Worm (Caenorhabditis elegans) whole organism, L4/young adult: ENCODE measurements around the gene pitr-4.

Experiments
- W03F9.2 ChIP-seq: fragments of 150-350 bp; optimal IDR thresholded peaks from 2 replicates; lab custom pipeline; 2014; ENCODE audit warnings: missing biosample characterization, missing genetic modification characterization
- dao-5 ChIP-seq: sonication (generic microtip); optimal IDR thresholded peaks from 2 replicates; lab custom pipeline; 2016; ENCODE audit warnings: missing genotype, missing genetic modification characterization, moderate library complexity, missing compliant biosample characterization
- him-1 ChIP-seq: sonication (generic microtip); optimal IDR thresholded peaks from 2 replicates; lab custom pipeline; 2016; ENCODE audit warnings: missing genotype, missing genetic modification reagents, missing genetic modification characterization, missing compliant biosample characterization

Gene pitr-4

DNA sequence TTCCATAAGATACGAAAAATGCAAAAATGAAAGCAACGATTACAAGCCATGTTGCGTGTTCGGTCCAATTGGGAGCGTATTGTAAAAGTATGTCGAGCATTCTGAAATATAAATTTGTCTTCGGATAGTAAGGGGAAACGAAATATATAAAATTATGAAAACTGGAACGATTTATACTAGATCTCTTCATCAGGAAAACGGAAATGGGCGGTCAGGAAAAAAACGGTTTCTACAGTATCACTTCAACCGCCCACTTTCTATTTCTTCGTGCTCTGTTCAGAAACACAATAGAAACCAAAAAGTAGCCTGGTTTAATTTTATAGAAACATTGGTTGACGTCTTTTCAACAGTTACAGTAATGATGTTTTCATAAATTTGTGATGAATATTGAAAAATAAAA lies at the start of gene pitr-4:
Gene pitr-4 (minus strand): TSS at position 101 of the 400 bp plus-strand sequence.
- TF ChIP-seq him-1 (no peak), W03F9.2 (tag; lab: Kevin White, UChicago) (no peak), dao-5 (no peak)

- TF ChIP-seq W03F9.2 (tag; lab: Kevin White, UChicago) = no peak
- no peak for TF ChIP-seq dao-5
- TF ChIP-seq him-1 = no peak
Measured at ce11 chrV:9711174-9711573, 49.8 kb upstream of the pitr-4 start.

DNA sequence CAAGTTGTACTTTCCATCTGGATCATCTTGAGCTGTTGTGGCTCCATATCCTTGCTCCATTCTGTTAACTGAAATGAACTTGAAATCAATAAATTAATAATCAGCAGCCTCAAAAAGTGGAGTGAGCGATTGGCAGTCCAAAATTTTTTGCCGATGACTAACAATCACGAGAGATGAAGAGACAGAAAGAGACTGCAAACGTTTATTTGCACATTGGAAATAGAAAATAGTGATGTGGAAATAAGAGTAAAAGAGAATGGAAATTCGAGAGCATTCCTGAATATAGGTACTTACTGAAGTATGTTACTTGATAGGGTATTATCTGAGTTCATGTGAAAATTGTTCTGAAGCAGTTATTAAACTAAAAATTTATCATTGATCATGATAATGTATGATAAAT lies 48.3 kb upstream of the pitr-4 start, which contains the start of gene tag-120:
Gene tag-120 (minus strand): TSS at position 68 of the 400 bp plus-strand sequence.
- no peak for TF ChIP-seq dao-5
- no peak for TF ChIP-seq W03F9.2 (tag; lab: Kevin White, UChicago)
- no peak for TF ChIP-seq him-1

DNA sequence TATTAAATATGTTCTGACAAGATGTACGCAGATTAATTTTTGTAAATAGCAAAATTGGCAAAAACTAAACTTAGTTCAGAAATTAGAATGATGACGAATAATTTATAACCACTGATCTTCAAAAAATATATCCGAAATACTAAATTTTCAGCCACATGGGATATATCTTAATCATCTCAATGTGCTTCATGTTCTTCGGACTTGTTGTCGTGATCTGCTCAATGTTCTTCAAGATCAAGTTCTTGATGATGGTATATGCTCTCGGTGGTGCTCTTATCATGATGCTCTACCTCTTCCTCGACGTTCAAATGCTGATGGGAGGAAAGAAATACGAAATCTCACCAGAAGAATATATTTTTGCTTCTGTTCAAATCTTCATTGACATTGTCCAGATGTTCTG lies 45.2 kb upstream of the pitr-4 start:
- no peak for TF ChIP-seq dao-5
- no peak for TF ChIP-seq him-1
- TF ChIP-seq W03F9.2 (tag; lab: Kevin White, UChicago) = no peak

DNA sequence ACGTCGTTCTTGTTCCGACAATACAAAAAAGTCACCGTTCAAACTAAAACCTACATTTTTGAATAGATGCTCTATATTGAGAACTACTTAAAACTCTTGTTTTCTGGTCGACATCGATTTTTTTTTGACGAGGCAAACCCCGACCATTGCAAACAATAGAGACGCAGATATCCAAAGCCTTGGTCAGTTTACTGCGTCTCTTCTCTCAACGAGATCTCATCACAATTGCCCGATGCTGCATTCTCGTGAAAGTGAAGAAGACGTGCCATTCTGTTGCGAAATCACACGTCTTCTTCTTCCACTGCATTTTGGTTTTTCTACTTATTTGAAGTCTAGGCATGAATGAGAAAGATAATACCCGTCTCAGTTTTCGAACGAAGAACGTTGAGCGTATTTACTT lies 43.0 kb upstream of the pitr-4 start:
- TF ChIP-seq him-1 (no peak), W03F9.2 (tag; lab: Kevin White, UChicago) (no peak), dao-5 (no peak)

ce11 chrV:9703549-9703948 lies 42.1 kb upstream of the pitr-4 start:
- TF ChIP-seq him-1 (no peak), dao-5 (no peak), W03F9.2 (tag; lab: Kevin White, UChicago) (no peak)

DNA sequence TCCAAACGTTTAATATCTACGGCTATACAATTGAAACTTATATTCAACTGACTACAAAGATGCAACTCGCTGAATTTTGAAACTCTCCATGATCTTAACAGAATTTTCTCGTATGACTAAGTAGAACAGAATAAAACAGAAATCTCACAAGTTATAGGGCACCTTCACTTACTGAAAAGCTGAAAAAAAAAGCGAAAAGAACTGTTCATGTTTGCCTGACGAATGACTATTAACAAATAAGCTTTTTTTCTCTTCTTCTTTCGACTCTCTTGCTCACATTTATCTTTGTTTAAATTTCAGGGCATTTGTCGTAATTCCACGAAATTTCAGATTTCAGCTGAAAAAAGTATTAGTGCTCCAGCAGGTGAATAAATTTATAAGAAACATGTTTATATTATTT lies 41.3 kb upstream of the pitr-4 start, which contains the start of gene xbx-6:
Gene xbx-6 (plus strand): TSS at position 301 of the 400 bp plus-strand sequence.
- TF ChIP-seq W03F9.2 (tag; lab: Kevin White, UChicago) = no peak
- no peak for TF ChIP-seq dao-5
- no peak for TF ChIP-seq him-1

DNA sequence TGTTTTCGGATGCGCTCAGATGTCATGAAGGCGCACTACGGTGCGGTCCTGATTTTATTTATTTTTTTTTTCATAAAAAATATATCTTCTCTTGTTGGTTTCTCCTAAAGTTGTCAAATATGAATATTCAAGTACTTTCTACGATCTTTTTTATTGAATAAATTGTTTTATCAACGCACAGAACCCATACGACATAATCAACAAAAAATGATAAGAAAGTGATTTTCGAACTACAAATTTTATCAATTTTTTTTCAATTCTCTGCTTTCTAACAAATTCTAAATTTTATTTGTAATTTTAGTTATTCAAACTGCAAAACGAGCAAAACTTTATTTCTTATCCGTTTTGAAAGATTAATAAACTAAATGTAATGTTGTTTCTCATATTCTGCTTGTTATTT lies 40.4 kb upstream of the pitr-4 start:
- TF ChIP-seq W03F9.2 (tag; lab: Kevin White, UChicago) = no peak
- TF ChIP-seq dao-5 = no peak
- no peak for TF ChIP-seq him-1

DNA sequence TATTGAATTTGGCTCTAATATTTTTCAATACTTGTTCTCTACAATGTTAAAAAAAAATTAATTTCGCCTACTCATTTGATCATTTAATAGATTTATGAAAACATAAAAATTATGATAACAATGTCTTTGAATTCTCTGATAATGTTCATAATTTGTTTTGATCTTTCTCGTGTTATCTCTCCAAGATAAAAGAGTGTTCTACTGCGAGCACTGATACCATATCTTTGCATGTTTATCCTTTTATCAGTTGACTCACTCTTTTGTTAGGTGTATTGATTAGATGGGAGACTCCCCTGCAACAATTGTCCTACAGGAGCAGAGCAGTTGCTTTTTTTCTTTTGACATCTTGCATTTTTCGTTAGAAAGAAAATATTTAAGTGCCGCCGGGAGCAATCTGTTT lies 37.8 kb upstream of the pitr-4 start:
- no peak for TF ChIP-seq dao-5
- no peak for TF ChIP-seq him-1
- no peak for TF ChIP-seq W03F9.2 (tag; lab: Kevin White, UChicago)

- TF ChIP-seq dao-5 (no peak), him-1 (no peak), W03F9.2 (tag; lab: Kevin White, UChicago) (no peak)
Measured at ce11 chrV:9696715-9697114, 35.3 kb upstream of the pitr-4 start, which contains the start of gene her-1. Gene her-1 (plus strand): TSS chrV:9697015.

DNA sequence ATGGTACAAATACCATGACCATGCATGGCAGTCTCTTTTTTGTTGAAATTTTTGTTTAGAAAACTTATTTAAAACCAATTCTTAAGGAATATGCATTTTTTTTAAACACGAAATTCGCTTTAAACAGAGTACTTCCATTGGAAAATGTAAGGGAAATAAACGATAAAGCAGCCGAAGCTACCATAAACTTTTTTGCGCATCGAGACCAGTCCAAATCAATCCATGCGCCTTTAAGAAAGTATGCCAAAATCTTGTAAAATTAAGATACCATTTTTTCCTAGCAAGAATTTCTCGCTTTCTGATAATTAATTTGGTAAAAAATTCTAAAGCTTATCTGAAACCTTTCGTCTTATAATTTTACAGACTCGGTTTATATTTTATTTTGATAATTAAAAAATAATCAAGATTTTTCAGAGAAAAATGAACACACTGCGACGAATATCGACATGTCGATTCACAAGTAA lies 31.3 kb upstream of the pitr-4 start, which contains the start of gene ZK287.7:
Gene ZK287.7 (plus strand): TSS at position 414 of the 464 bp plus-strand sequence.
- TF ChIP-seq him-1 (no peak), W03F9.2 (tag; lab: Kevin White, UChicago) (no peak), dao-5 (no peak)

- no peak for TF ChIP-seq W03F9.2 (tag; lab: Kevin White, UChicago)
- no peak for TF ChIP-seq dao-5
- peak; percentile 4 for TF ChIP-seq him-1
Measured at ce11 chrV:9692109-9692581, 30.7 kb upstream of the pitr-4 start, which contains the start of gene ztf-9. Gene ztf-9 (minus strand): TSS chrV:9692159.

DNA sequence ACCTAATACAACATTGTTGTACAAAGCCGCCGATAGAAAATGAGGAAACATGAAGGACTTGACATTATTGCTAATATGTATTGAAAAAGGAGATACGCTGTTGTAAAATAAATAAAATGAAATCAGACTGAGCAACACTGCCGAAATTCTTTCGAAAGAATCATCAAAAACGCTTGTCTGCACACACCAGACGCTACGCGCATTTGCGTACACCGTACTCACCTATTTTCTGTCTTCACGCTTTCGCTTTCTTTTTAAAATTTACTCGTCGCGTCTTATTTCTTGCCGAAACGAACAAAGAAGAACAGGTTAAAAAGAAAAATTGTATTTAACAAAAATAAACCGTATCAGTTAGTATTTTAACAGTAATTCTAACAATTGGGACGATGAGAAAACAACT lies 29.3 kb upstream of the pitr-4 start:
- TF ChIP-seq dao-5 = no peak
- peak; percentile 84 for TF ChIP-seq W03F9.2 (tag; lab: Kevin White, UChicago)
- TF ChIP-seq him-1 = no peak

DNA sequence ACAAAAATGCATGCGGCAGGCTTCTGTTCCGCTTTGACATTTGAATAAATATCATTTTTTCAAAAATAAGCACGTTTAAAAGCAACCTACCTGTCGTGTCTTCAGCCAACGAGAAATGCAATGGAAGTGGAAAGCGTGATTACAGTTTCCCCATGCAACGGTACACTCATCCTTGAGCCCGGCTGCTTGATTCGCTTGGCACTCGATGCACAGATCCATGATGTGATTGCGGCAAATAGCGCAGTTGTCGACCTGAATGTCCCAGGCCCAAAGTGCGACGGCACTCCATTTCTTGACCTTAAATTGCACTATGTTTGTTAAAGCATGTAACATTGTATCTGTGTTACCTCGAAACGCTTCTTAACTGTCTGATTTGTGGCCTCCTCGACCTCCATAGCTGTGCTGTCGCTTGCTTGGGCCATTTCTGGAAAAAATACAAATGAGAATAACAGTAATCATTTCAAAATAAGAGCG lies 28.7 kb upstream of the pitr-4 start, which contains the start of gene rbx-1:
Gene rbx-1 (minus strand): TSS at position 424 of the 474 bp plus-strand sequence.
- TF ChIP-seq W03F9.2 (tag; lab: Kevin White, UChicago) (no peak), him-1 (no peak), dao-5 (no peak)

DNA sequence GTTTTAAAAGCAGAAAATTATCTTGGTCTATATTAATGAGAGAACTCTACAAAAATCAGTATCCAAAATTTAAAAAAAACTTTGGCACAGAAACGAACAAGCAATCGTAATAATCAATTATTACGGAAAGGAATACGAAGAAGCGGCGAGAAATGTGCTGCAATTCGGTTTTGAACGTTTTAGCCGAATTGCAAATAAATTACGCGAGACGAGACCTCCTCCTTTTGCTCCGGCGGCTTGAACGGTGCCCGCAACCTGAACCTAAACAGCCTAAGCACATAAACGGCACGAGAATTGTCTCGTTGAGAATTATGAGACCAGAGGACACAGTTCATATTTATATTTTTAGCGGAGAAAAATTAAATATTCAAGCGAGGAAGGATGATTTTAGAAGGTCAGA lies 27.9 kb upstream of the pitr-4 start:
- TF ChIP-seq dao-5 (no peak), him-1 (no peak), W03F9.2 (tag; lab: Kevin White, UChicago) (no peak)

DNA sequence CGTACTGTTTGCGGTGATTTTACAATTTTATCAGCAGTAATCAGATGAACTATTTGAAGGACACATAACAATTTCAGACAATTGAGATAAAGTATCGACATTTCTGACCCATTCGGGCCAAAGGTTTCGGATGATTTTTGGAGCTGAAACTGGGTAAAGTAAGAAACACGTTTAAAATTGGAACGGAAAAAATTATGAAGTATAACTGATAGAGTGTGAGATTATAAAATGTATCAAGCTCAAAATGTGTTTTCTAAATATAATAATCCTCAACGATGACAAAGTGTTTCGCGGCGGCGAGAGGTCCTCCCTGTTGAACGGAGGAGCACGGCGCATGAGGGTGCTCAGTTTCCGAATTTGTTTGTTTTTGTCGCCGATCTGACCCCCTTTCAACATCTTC lies 24.1 kb upstream of the pitr-4 start, which contains the start of gene ZK287.4:
Gene ZK287.4 (minus strand): TSS at position 101 of the 400 bp plus-strand sequence.
- no peak for TF ChIP-seq him-1
- no peak for TF ChIP-seq dao-5
- no peak for TF ChIP-seq W03F9.2 (tag; lab: Kevin White, UChicago)
